Fruit fly (Drosophila melanogaster) whole organism, embryonic: Measurements from ENCODE around the gene RhoBTB.

Experiments used
- Aef1 ChIP-seq: fragments of 200-800 bp; sonication (Bioruptor generic); IDR thresholded peaks from 3 replicates; pipeline ENCODE4 v1.3.6; 2022; ENCODE audit warnings: missing biosample characterization, missing genetic modification characterization
- Atf6 ChIP-seq: fragments of 200-800 bp; sonication (Bioruptor generic); IDR thresholded peaks from 2 replicates; pipeline ENCODE4 v1.3.6; 2022; ENCODE audit warnings: missing biosample characterization, missing genetic modification characterization
- Bgb ChIP-seq: fragments of 200-800 bp; sonication (Bioruptor generic); IDR thresholded peaks from 2 replicates; pipeline ENCODE4 v1.3.6; 2022; ENCODE audit warnings: missing biosample characterization, missing genetic modification characterization; ENCODE audit not compliant: partially characterized antibody
- CG10654 ChIP-seq: fragments of 200-800 bp; sonication (Bioruptor generic); optimal IDR thresholded peaks from 2 replicates; lab custom pipeline; 2016; ENCODE audit warnings: missing biosample characterization, missing genetic modification characterization
- CG12299 ChIP-seq: fragments of 200-800 bp; sonication (Bioruptor generic); optimal IDR thresholded peaks from 2 replicates; lab custom pipeline; 2018; ENCODE audit warnings: missing biosample characterization, mild to moderate bottlenecking, missing genetic modification characterization
- CG13775 ChIP-seq: fragments of 200-800 bp; sonication (Bioruptor generic); optimal IDR thresholded peaks from 3 replicates; lab custom pipeline; 2017; ENCODE audit warnings: missing biosample characterization, mild to moderate bottlenecking, missing genetic modification characterization
- CG14441 ChIP-seq: fragments of 200-800 bp; sonication (Bioruptor generic); IDR thresholded peaks from 2 replicates; pipeline ENCODE4 v1.3.6; 2022; ENCODE audit warnings: missing biosample characterization, missing genetic modification characterization
- CG14710 ChIP-seq: fragments of 200-800 bp; sonication (Bioruptor generic); optimal IDR thresholded peaks from 3 replicates; lab custom pipeline; 2019; ENCODE audit warnings: missing biosample characterization, mild to moderate bottlenecking, missing genetic modification characterization, moderate library complexity
- CG1603 ChIP-seq: fragments of 200-800 bp; sonication (Bioruptor generic); optimal IDR thresholded peaks from 2 replicates; lab custom pipeline; 2019; ENCODE audit warnings: missing biosample characterization, mild to moderate bottlenecking, missing genetic modification characterization, moderate library complexity
- CG16815 ChIP-seq: fragments of 200-800 bp; sonication (Bioruptor generic); optimal IDR thresholded peaks from 3 replicates; lab custom pipeline; 2017; ENCODE audit warnings: missing biosample characterization, mild to moderate bottlenecking, missing genetic modification characterization
- CG16863 ChIP-seq: fragments of 200-800 bp; sonication (Bioruptor generic); optimal IDR thresholded peaks from 3 replicates; lab custom pipeline; 2016; ENCODE audit warnings: missing biosample characterization, missing genetic modification characterization
- CG17568 ChIP-seq: fragments of 200-800 bp; sonication (Bioruptor generic); optimal IDR thresholded peaks from 2 replicates; lab custom pipeline; 2018; ENCODE audit warnings: missing biosample characterization, mild to moderate bottlenecking, missing genetic modification characterization, moderate library complexity
- CG2116 ChIP-seq: fragments of 200-800 bp; sonication (Bioruptor generic); optimal IDR thresholded peaks from 3 replicates; lab custom pipeline; 2018; ENCODE audit warnings: missing biosample characterization, mild to moderate bottlenecking, missing genetic modification characterization
- CG2120 ChIP-seq: fragments of 200-800 bp; sonication (Bioruptor generic); optimal IDR thresholded peaks from 3 replicates; lab custom pipeline; 2016; ENCODE audit warnings: missing biosample characterization, missing genetic modification characterization
- CG2199 ChIP-seq: fragments of 200-800 bp; sonication (Bioruptor generic); IDR thresholded peaks from 3 replicates; pipeline ENCODE4 v1.3.6; 2022; ENCODE audit warnings: missing biosample characterization, missing genetic modification characterization
- CG30020 ChIP-seq: fragments of 200-800 bp; optimal IDR thresholded peaks from 2 replicates; lab custom pipeline; 2019; ENCODE audit warnings: missing biosample characterization, mild to moderate bottlenecking, missing genetic modification characterization, moderate library complexity
- CG30403 ChIP-seq: fragments of 200-800 bp; sonication (Bioruptor generic); optimal IDR thresholded peaks from 3 replicates; lab custom pipeline; 2016; ENCODE audit warnings: missing biosample characterization, missing genetic modification characterization
- CG34224 ChIP-seq: fragments of 200-800 bp; sonication (Bioruptor generic); IDR thresholded peaks from 3 replicates; pipeline ENCODE4 v1.3.6; 2022; ENCODE audit warnings: missing biosample characterization, missing genetic modification characterization; ENCODE audit not compliant: partially characterized antibody
- CG3847 ChIP-seq: fragments of 200-800 bp; sonication (Bioruptor generic); IDR thresholded peaks from 2 replicates; pipeline ENCODE4 v1.3.6; 2022; ENCODE audit warnings: missing biosample characterization, missing genetic modification characterization
- CG42726 ChIP-seq: fragments of 200-800 bp; sonication (Bioruptor generic); IDR thresholded peaks from 2 replicates; pipeline ENCODE4 v1.3.6; 2022; ENCODE audit warnings: missing biosample characterization, missing genetic modification characterization; ENCODE audit not compliant: partially characterized antibody
- CG4328 ChIP-seq: fragments of 200-800 bp; sonication (Bioruptor generic); optimal IDR thresholded peaks from 3 replicates; lab custom pipeline; 2017; ENCODE audit warnings: missing biosample characterization, missing genetic modification reagents, missing genetic modification characterization
- CG4424 ChIP-seq: fragments of 200-800 bp; sonication (Bioruptor generic); optimal IDR thresholded peaks from 3 replicates; lab custom pipeline; 2016; ENCODE audit warnings: missing biosample characterization, missing genetic modification characterization
- CG4820 ChIP-seq: fragments of 200-800 bp; sonication (Bioruptor generic); optimal IDR thresholded peaks from 3 replicates; lab custom pipeline; 2016; ENCODE audit warnings: missing biosample characterization, missing genetic modification characterization
- CG6689 ChIP-seq: fragments of 200-800 bp; sonication (Bioruptor generic); IDR thresholded peaks from 2 replicates; pipeline ENCODE4 v1.3.6; 2022; ENCODE audit warnings: missing biosample characterization, missing genetic modification characterization
- CG8290 ChIP-seq, 3 experiments: fragments of 200-800 bp; sonication (Bioruptor generic); optimal IDR thresholded peaks; 2 replicates each; lab custom pipeline; 2016 to 2019; ENCODE audit warnings: missing biosample characterization in 3 of 3, missing genetic modification characterization in 3 of 3, mild to moderate bottlenecking in 2 of 3, moderate library complexity in 1 of 3
- Deaf1 ChIP-seq: fragments of 200-800 bp; optimal IDR thresholded peaks from 3 replicates; lab custom pipeline; 2019; ENCODE audit warnings: missing biosample characterization, mild to moderate bottlenecking, missing genetic modification characterization, moderate library complexity
- E2f2 ChIP-seq: fragments of 200-800 bp; sonication (Bioruptor generic); IDR thresholded peaks from 2 replicates; pipeline ENCODE4 v1.3.6; 2022; ENCODE audit warnings: missing biosample characterization, missing genetic modification characterization
- Med ChIP-seq: fragments of 200-800 bp; sonication (Bioruptor generic); peaks from one replicate; lab custom pipeline; 2016; ENCODE audit warnings: missing biosample characterization, missing genetic modification characterization, mild to moderate bottlenecking, inconsistent platforms, moderate library complexity
- Myb ChIP-seq: fragments of 200-800 bp; sonication (Bioruptor generic); optimal IDR thresholded peaks from 2 replicates; lab custom pipeline; 2016; ENCODE audit warnings: missing biosample characterization, missing genetic modification characterization
- NfI ChIP-seq: fragments of 200-800 bp; sonication (Bioruptor generic); optimal IDR thresholded peaks from 3 replicates; lab custom pipeline; 2018; ENCODE audit warnings: missing biosample characterization, mild to moderate bottlenecking, missing genetic modification characterization, moderate library complexity
- Optix ChIP-seq: fragments of 200-800 bp; sonication (Bioruptor generic); IDR thresholded peaks from 3 replicates; pipeline ENCODE4 v1.3.6; 2022; ENCODE audit warnings: missing biosample characterization, missing genetic modification characterization
- Pdp1 ChIP-seq, 2 experiments: fragments of 200-800 bp; sonication (Bioruptor generic); optimal IDR thresholded peaks; 3 replicates each; lab custom pipeline; 2016; ENCODE audit warnings: missing biosample characterization in 2 of 2, missing genetic modification characterization in 2 of 2, mild to moderate bottlenecking in 1 of 2, moderate library complexity in 1 of 2
- Scr ChIP-seq: fragments of 200-800 bp; sonication (Bioruptor generic); IDR thresholded peaks from 2 replicates; pipeline ENCODE4 v1.3.6; 2022; ENCODE audit warnings: missing biosample characterization, missing genetic modification characterization; ENCODE audit not compliant: partially characterized antibody
- ato ChIP-seq: fragments of 200-800 bp; sonication (Bioruptor generic); IDR thresholded peaks from 2 replicates; pipeline ENCODE4 v1.3.6; 2022; ENCODE audit warnings: missing biosample characterization, missing genetic modification characterization; ENCODE audit not compliant: partially characterized antibody
- bsh ChIP-seq, 2 experiments: fragments of 200-800 bp; sonication (Bioruptor generic); optimal IDR thresholded peaks; 2 replicates each; lab custom pipeline; 2017 to 2018; ENCODE audit warnings: mild to moderate bottlenecking in 2 of 2, missing biosample characterization in 2 of 2, missing genetic modification characterization in 2 of 2, moderate library complexity in 1 of 2
- crp ChIP-seq, 2 experiments: fragments of 200-800 bp; sonication (Bioruptor generic); optimal IDR thresholded peaks; 2 replicates in 1 of 2; 3 replicates in 1 of 2; lab custom pipeline; 2017; ENCODE audit warnings: missing biosample characterization in 2 of 2, missing genetic modification characterization in 2 of 2, mild to moderate bottlenecking in 1 of 2, moderate library complexity in 1 of 2
- da ChIP-seq: fragments of 200-800 bp; sonication (Bioruptor generic); optimal IDR thresholded peaks from 2 replicates; lab custom pipeline; 2016; ENCODE audit warnings: missing biosample characterization, missing genetic modification characterization
- gcm ChIP-seq: fragments of 200-800 bp; sonication (Bioruptor generic); optimal IDR thresholded peaks from 2 replicates; lab custom pipeline; 2019; ENCODE audit warnings: missing biosample characterization, mild to moderate bottlenecking, missing genetic modification characterization, moderate library complexity
- gcm2 ChIP-seq: fragments of 200-800 bp; sonication (Bioruptor generic); optimal IDR thresholded peaks from 2 replicates; lab custom pipeline; 2016; ENCODE audit warnings: missing biosample characterization, missing genetic modification characterization
- gsb ChIP-seq: fragments of 200-800 bp; sonication (Bioruptor generic); IDR thresholded peaks from 2 replicates; pipeline ENCODE4 v1.3.6; 2022; ENCODE audit warnings: missing biosample characterization, missing genetic modification characterization
- h ChIP-seq: fragments of >200 bp; optimal IDR thresholded peaks from 2 replicates; lab custom pipeline; 2017
- kay ChIP-seq: fragments of 200-800 bp; sonication (Bioruptor generic); optimal IDR thresholded peaks from 2 replicates; lab custom pipeline; 2016; ENCODE audit warnings: missing biosample characterization, missing genetic modification characterization
- lbe ChIP-seq: fragments of 200-800 bp; sonication (Bioruptor generic); optimal IDR thresholded peaks from 2 replicates; lab custom pipeline; 2016; ENCODE audit warnings: missing biosample characterization, mild to moderate bottlenecking, missing genetic modification characterization
- onecut ChIP-seq: fragments of 200-800 bp; sonication (Bioruptor generic); IDR thresholded peaks from 2 replicates; pipeline ENCODE4 v1.3.6; 2022; ENCODE audit warnings: missing biosample characterization, missing genetic modification characterization
- pzg ChIP-seq: fragments of 200-800 bp; sonication (Bioruptor generic); optimal IDR thresholded peaks from 3 replicates; lab custom pipeline; 2018; ENCODE audit warnings: missing biosample characterization, mild to moderate bottlenecking, missing genetic modification characterization, moderate library complexity
- sqz ChIP-seq: fragments of 200-800 bp; sonication (Bioruptor generic); optimal IDR thresholded peaks from 3 replicates; lab custom pipeline; 2018; ENCODE audit warnings: missing biosample characterization, mild to moderate bottlenecking, missing genetic modification characterization
- trem ChIP-seq: fragments of 200-800 bp; optimal IDR thresholded peaks from 3 replicates; lab custom pipeline; 2019; ENCODE audit warnings: missing biosample characterization, mild to moderate bottlenecking, missing genetic modification characterization, moderate library complexity
- twi ChIP-seq: fragments of 200-800 bp; optimal IDR thresholded peaks from 2 replicates; lab custom pipeline; 2019; ENCODE audit warnings: missing biosample characterization, mild to moderate bottlenecking, missing genetic modification characterization, moderate library complexity
- vfl ChIP-seq: fragments of 200-800 bp; sonication (Bioruptor generic); optimal IDR thresholded peaks from 2 replicates; lab custom pipeline; 2016; ENCODE audit warnings: missing biosample characterization, missing genetic modification characterization
- vvl ChIP-seq: fragments of 200-800 bp; sonication (Bioruptor generic); IDR thresholded peaks from 2 replicates; pipeline ENCODE4 v1.3.6; 2022; ENCODE audit warnings: missing biosample characterization, missing genetic modification characterization

RhoBTB gene

DNA sequence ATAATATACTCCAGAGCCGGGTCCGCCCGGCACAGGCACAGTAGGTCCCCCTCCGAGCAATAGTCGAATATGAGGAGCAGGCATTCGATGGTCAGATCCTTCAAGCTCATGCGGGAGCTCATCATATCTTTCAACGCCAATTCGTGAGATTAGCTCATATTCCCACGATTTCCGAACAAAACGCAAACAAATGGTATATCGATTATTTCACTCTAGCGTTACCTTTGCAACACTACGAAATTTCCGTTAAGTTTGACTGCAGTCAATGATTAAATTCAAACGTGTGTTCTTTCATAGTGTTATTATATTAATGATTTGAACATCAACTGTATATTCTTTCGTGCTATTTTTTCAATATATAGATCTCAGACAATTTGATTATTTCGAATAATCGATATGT lies 17.3 kb downstream of the RhoBTB start, which contains the start of gene CG33969 (continued):
- no peak for TF ChIP-seq gsb
- no peak for TF ChIP-seq CG6689 (GFP tag; lab: Robert Waterston, UW)
- TF ChIP-seq CG12299 (tag; lab: Kevin White, UChicago), result no peak
- TF ChIP-seq CG17568 (GFP tag; lab: Kevin White, UChicago), result no peak
- peak in 1 of 2 experiments; percentile 35 for TF ChIP-seq crp (GFP tag; optimal IDR thresholded peaks at IDR 0.05; lab: Kevin White, UChicago)
- peak in 1 of 2 experiments; percentile 46 for TF ChIP-seq Pdp1 (GFP tag; optimal IDR thresholded peaks at IDR 0.05; lab: Kevin White, UChicago)
- TF ChIP-seq CG34224 (GFP tag; lab: Robert Waterston, UW), result peak; percentile 49; the same call in 1 of the 3 replicates
- peak; percentile 96 for TF ChIP-seq Myb (GFP tag; lab: Kevin White, UChicago)
- TF ChIP-seq pzg (GFP tag; lab: Kevin White, UChicago), result peak; percentile 47
- TF ChIP-seq kay (GFP tag; lab: Kevin White, UChicago), result no peak
- TF ChIP-seq Scr (GFP tag; lab: Robert Waterston, UW), result peak; percentile 55; the same call in 1 of the 2 replicates
- TF ChIP-seq vvl (GFP tag; lab: Robert Waterston, UW), result no peak
- TF ChIP-seq gcm2 (GFP tag; lab: Kevin White, UChicago), result no peak
- TF ChIP-seq lbe, result peak; percentile 21
- no peak for TF ChIP-seq CG3847 (GFP tag; lab: Robert Waterston, UW)
- no peak for TF ChIP-seq bsh (GFP tag; optimal IDR thresholded peaks at IDR 0.05; lab: Kevin White, UChicago)
- TF ChIP-seq Atf6, result no peak
- TF ChIP-seq trem (tag; lab: Kevin White, UChicago), result peak; percentile 33
- TF ChIP-seq CG1603 (tag; lab: Kevin White, UChicago), result peak; percentile 66
- TF ChIP-seq CG16863 (GFP tag; lab: Kevin White, UChicago), result no peak
- no peak for TF ChIP-seq gcm (GFP tag; lab: Kevin White, UChicago)
- TF ChIP-seq vfl (GFP tag; lab: Kevin White, UChicago), result no peak
- no peak for TF ChIP-seq CG10654
- TF ChIP-seq CG8290 (GFP tag; optimal IDR thresholded peaks at IDR 0.05; lab: Kevin White, UChicago), result no peak
- TF ChIP-seq CG8290 (tag; optimal IDR thresholded peaks at IDR 0.05; lab: Kevin White, UChicago), result peak in 1 of 2 experiments; percentile 40
- no peak for TF ChIP-seq CG16815 (GFP tag; lab: Kevin White, UChicago)
- no peak for TF ChIP-seq CG14441
- TF ChIP-seq CG30403, result no peak
- TF ChIP-seq CG14710 (tag; lab: Kevin White, UChicago), result peak; percentile 21
- TF ChIP-seq CG30020 (tag; lab: Kevin White, UChicago), result peak; percentile 9
- no peak for TF ChIP-seq NfI (GFP tag; lab: Kevin White, UChicago)
- peak; percentile 82 for TF ChIP-seq CG2116 (GFP tag; lab: Kevin White, UChicago)
- no peak for TF ChIP-seq sqz (GFP tag; lab: Kevin White, UChicago)
- no peak for TF ChIP-seq CG4424 (GFP tag; lab: Kevin White, UChicago)
- 0 out of 3 replicates have a peak, but pooled peaks have one; percentile 23 for TF ChIP-seq Optix
- TF ChIP-seq h, result no peak
- peak; percentile 6; the same call in 1 of the 2 replicates for TF ChIP-seq Bgb
- TF ChIP-seq da (GFP tag; lab: Kevin White, UChicago), result no peak
- peak; percentile 65 for TF ChIP-seq Med
- TF ChIP-seq CG2120, result peak; percentile 16
- no peak for TF ChIP-seq CG4820 (GFP tag; lab: Kevin White, UChicago)
- no peak for TF ChIP-seq CG4328 (GFP tag; lab: Kevin White, UChicago)
- peak; percentile 92 for TF ChIP-seq onecut (GFP tag; lab: Robert Waterston, UW)
- TF ChIP-seq CG2199 (GFP tag; lab: Robert Waterston, UW), result 0 out of 3 replicates have a peak, but pooled peaks have one; percentile 11
- TF ChIP-seq E2f2, result peak; percentile 37; the same call in 1 of the 2 replicates
- TF ChIP-seq ato (GFP tag; lab: Robert Waterston, UW), result 0 out of 2 replicates have a peak, but pooled peaks have one; percentile 26
- TF ChIP-seq Deaf1 (tag; lab: Kevin White, UChicago), result peak; percentile 11
- no peak for TF ChIP-seq Aef1 (GFP tag; lab: Robert Waterston, UW)
- no peak for TF ChIP-seq twi (tag; lab: Kevin White, UChicago)
- TF ChIP-seq CG13775 (GFP tag; lab: Kevin White, UChicago), result no peak
- TF ChIP-seq CG42726 (GFP tag; lab: Robert Waterston, UW), result no peak
